Fruit fly (Drosophila melanogaster) whole organism, adult: ENCODE data around the gene CG9395.

ENCODE experiments used
- CG11617 ChIP-seq: fragments of 200-800 bp; sonication (Bioruptor generic); optimal IDR thresholded peaks from 2 replicates; lab custom pipeline; 2017; ENCODE audit warnings: mild to moderate bottlenecking, missing biosample characterization, missing genetic modification reagents, missing genetic modification characterization
- CG12768 ChIP-seq: fragments of 200-800 bp; sonication (Bioruptor generic); optimal IDR thresholded peaks from 2 replicates; lab custom pipeline; 2017; ENCODE audit warnings: missing biosample characterization, missing genetic modification characterization, mild to moderate bottlenecking, moderate library complexity, missing genetic modification reagents
- CG1620 ChIP-seq: fragments of 200-800 bp; sonication (Bioruptor generic); optimal IDR thresholded peaks from 2 replicates; lab custom pipeline; 2016; ENCODE audit warnings: missing biosample characterization, missing genetic modification characterization
- CG5204 ChIP-seq: fragments of 200-800 bp; sonication (Bioruptor generic); optimal IDR thresholded peaks from 2 replicates; lab custom pipeline; 2016; ENCODE audit warnings: missing biosample characterization, missing genetic modification characterization
- Clk ChIP-seq: fragments of 200-800 bp; sonication (Bioruptor generic); optimal IDR thresholded peaks from 2 replicates; lab custom pipeline; 2017; ENCODE audit warnings: missing biosample characterization, missing genetic modification characterization
- Hr96 ChIP-seq: fragments of 200-800 bp; sonication (Bioruptor generic); optimal IDR thresholded peaks from 2 replicates; lab custom pipeline; 2016; ENCODE audit warnings: missing biosample characterization, missing genetic modification characterization
- Mnt ChIP-seq: fragments of 200-800 bp; sonication (Bioruptor generic); optimal IDR thresholded peaks from 2 replicates; lab custom pipeline; 2016; ENCODE audit warnings: missing biosample characterization, mild to moderate bottlenecking, missing genetic modification characterization
- cic ChIP-seq: fragments of 200-800 bp; sonication (Bioruptor generic); optimal IDR thresholded peaks from 2 replicates; lab custom pipeline; 2017; ENCODE audit warnings: missing biosample characterization, mild to moderate bottlenecking, missing genetic modification characterization, moderate library complexity
- cnc ChIP-seq, 2 experiments: fragments of >200 bp; optimal IDR thresholded peaks; 2 replicates each; lab custom pipeline; 2017
- kay ChIP-seq: fragments of 200-800 bp; sonication (Bioruptor generic); peaks from one replicate; lab custom pipeline; 2016; ENCODE audit warnings: missing biosample characterization, missing genetic modification characterization, borderline replicate concordance
- ovo ChIP-seq: fragments of 200-800 bp; sonication (Bioruptor generic); optimal IDR thresholded peaks from 2 replicates; lab custom pipeline; 2016; ENCODE audit warnings: missing biosample characterization, missing genetic modification characterization
- pad ChIP-seq: fragments of 200-800 bp; sonication (Bioruptor generic); optimal IDR thresholded peaks from 3 replicates; lab custom pipeline; 2017; ENCODE audit warnings: missing biosample characterization, missing genetic modification characterization, mild to moderate bottlenecking, moderate library complexity, missing genetic modification reagents
- tj ChIP-seq: fragments of 200-800 bp; sonication (Bioruptor generic); optimal IDR thresholded peaks from 3 replicates; lab custom pipeline; 2017; ENCODE audit warnings: missing biosample characterization, mild to moderate bottlenecking, missing genetic modification characterization, moderate library complexity

DNA sequence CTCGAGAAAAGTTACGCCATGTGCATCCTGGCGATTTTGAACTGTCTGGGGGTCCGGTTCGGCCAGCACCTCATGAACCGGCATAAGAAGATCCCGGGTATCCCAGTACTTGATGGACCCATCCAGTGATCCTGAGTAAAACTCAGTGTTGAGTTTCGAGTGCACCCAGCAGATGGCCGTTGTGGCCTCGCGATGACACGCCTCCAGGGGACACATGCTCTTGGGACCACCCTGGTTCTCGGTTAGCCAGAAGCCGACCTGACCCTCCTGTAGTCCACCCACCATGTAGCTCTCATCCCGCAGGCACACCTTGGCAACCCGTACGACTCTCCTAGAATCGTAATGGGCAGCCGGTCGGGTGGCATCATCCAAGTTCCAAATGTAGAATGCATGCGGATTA is 42.5 kb upstream of the CG9395 start:
- TF ChIP-seq tj (GFP tag; lab: Kevin White, UChicago) (no peak), CG5204 (GFP tag; lab: Kevin White, UChicago) (no peak), CG1620 (no peak), Mnt (GFP tag; lab: Kevin White, UChicago) (no peak), CG11617 (no peak), Clk (GFP tag; lab: Kevin White, UChicago) (no peak), kay (GFP tag; lab: Kevin White, UChicago) (no peak), cic (GFP tag; lab: Kevin White, UChicago) (no peak), ovo (GFP tag; lab: Kevin White, UChicago) (no peak), CG12768 (GFP tag; lab: Kevin White, UChicago) (no peak), Hr96 (GFP tag; lab: Kevin White, UChicago) (no peak), cnc (optimal IDR thresholded peaks at IDR 0.05; lab: Kevin White, UChicago) (no peak), pad (GFP tag; lab: Kevin White, UChicago) (no peak)
